Fruit fly (Drosophila melanogaster) whole organism, adult: ENCODE results near the gene Atg18b.

Source experiments
- CG11617 ChIP-seq: fragments of 200-800 bp; sonication (Bioruptor generic); optimal IDR thresholded peaks from 2 replicates; lab custom pipeline; 2017; ENCODE audit warnings: mild to moderate bottlenecking, missing biosample characterization, missing genetic modification reagents, missing genetic modification characterization
- CG12768 ChIP-seq: fragments of 200-800 bp; sonication (Bioruptor generic); optimal IDR thresholded peaks from 2 replicates; lab custom pipeline; 2017; ENCODE audit warnings: missing biosample characterization, missing genetic modification characterization, mild to moderate bottlenecking, moderate library complexity, missing genetic modification reagents
- CG14711 ChIP-seq: fragments of 200-800 bp; sonication (Bioruptor generic); optimal IDR thresholded peaks from 2 replicates; lab custom pipeline; 2018; ENCODE audit warnings: missing biosample characterization, mild to moderate bottlenecking, missing genetic modification characterization, moderate library complexity
- CG1620 ChIP-seq: fragments of 200-800 bp; sonication (Bioruptor generic); optimal IDR thresholded peaks from 2 replicates; lab custom pipeline; 2016; ENCODE audit warnings: missing biosample characterization, missing genetic modification characterization
- CG33017 ChIP-seq: fragments of 200-800 bp; sonication (Bioruptor generic); optimal IDR thresholded peaks from 2 replicates; lab custom pipeline; 2018; ENCODE audit warnings: missing biosample characterization, mild to moderate bottlenecking, missing genetic modification characterization, moderate library complexity
- CG5204 ChIP-seq: fragments of 200-800 bp; sonication (Bioruptor generic); optimal IDR thresholded peaks from 2 replicates; lab custom pipeline; 2016; ENCODE audit warnings: missing biosample characterization, missing genetic modification characterization
- CG7045 ChIP-seq: fragments of 200-800 bp; sonication (Bioruptor generic); optimal IDR thresholded peaks from 2 replicates; lab custom pipeline; 2017; ENCODE audit warnings: missing biosample characterization, mild to moderate bottlenecking, missing genetic modification characterization
- CG7101 ChIP-seq: fragments of 200-800 bp; sonication (Bioruptor generic); optimal IDR thresholded peaks from 2 replicates; lab custom pipeline; 2018; ENCODE audit warnings: missing biosample characterization, mild to moderate bottlenecking, missing genetic modification characterization, moderate library complexity
- Clk ChIP-seq: fragments of 200-800 bp; sonication (Bioruptor generic); optimal IDR thresholded peaks from 2 replicates; lab custom pipeline; 2017; ENCODE audit warnings: missing biosample characterization, missing genetic modification characterization
- Crg-1 ChIP-seq: fragments of 200-800 bp; sonication (Bioruptor generic); optimal IDR thresholded peaks from 2 replicates; lab custom pipeline; 2016; ENCODE audit warnings: missing biosample characterization, missing genetic modification characterization
- Hr96 ChIP-seq: fragments of 200-800 bp; sonication (Bioruptor generic); optimal IDR thresholded peaks from 2 replicates; lab custom pipeline; 2016; ENCODE audit warnings: missing biosample characterization, missing genetic modification characterization
- Mnt ChIP-seq: fragments of 200-800 bp; sonication (Bioruptor generic); optimal IDR thresholded peaks from 2 replicates; lab custom pipeline; 2016; ENCODE audit warnings: missing biosample characterization, mild to moderate bottlenecking, missing genetic modification characterization
- bab1 ChIP-seq: fragments of 200-800 bp; sonication (Bioruptor generic); optimal IDR thresholded peaks from 3 replicates; lab custom pipeline; 2019; ENCODE audit warnings: missing biosample characterization, mild to moderate bottlenecking, missing genetic modification characterization, moderate library complexity
- cic ChIP-seq: fragments of 200-800 bp; sonication (Bioruptor generic); optimal IDR thresholded peaks from 2 replicates; lab custom pipeline; 2017; ENCODE audit warnings: missing biosample characterization, mild to moderate bottlenecking, missing genetic modification characterization, moderate library complexity
- cnc ChIP-seq, 2 experiments: fragments of >200 bp; optimal IDR thresholded peaks; 2 replicates each; lab custom pipeline; 2017
- kay ChIP-seq: fragments of 200-800 bp; sonication (Bioruptor generic); peaks from one replicate; lab custom pipeline; 2016; ENCODE audit warnings: missing biosample characterization, missing genetic modification characterization, borderline replicate concordance
- ovo ChIP-seq: fragments of 200-800 bp; sonication (Bioruptor generic); optimal IDR thresholded peaks from 2 replicates; lab custom pipeline; 2016; ENCODE audit warnings: missing biosample characterization, missing genetic modification characterization
- pad ChIP-seq: fragments of 200-800 bp; sonication (Bioruptor generic); optimal IDR thresholded peaks from 3 replicates; lab custom pipeline; 2017; ENCODE audit warnings: missing biosample characterization, missing genetic modification characterization, mild to moderate bottlenecking, moderate library complexity, missing genetic modification reagents
- tj ChIP-seq: fragments of 200-800 bp; sonication (Bioruptor generic); optimal IDR thresholded peaks from 3 replicates; lab custom pipeline; 2017; ENCODE audit warnings: missing biosample characterization, mild to moderate bottlenecking, missing genetic modification characterization, moderate library complexity
- toe ChIP-seq: fragments of 200-800 bp; sonication (Bioruptor generic); optimal IDR thresholded peaks from 2 replicates; lab custom pipeline; 2016; ENCODE audit warnings: missing biosample characterization, missing genetic modification characterization

Gene Atg18b

DNA sequence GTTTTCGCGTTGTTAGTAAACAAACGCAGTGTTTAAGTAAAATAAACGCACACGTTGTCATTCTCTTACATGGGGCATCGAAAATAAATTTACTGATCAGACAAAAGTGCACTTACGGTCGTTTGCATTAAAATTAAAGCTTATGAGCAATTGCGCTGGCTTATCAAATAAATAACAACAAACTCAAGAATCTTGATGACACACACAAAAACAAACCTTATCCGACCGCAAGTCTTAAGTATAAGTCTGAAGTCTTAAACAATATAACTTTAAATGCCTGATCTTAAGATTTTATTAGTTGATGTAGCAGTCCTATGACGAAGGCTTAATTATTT, 1.5 kb downstream of the Atg18b start:
- TF ChIP-seq CG11617 (GFP tag; lab: Kevin White, UChicago) = no peak
- no peak for TF ChIP-seq pad
- TF ChIP-seq bab1 (GFP tag; lab: Kevin White, UChicago) = no peak
- TF ChIP-seq CG14711 (tag; lab: Kevin White, UChicago) = no peak
- no peak for TF ChIP-seq cnc (optimal IDR thresholded peaks at IDR 0.05; lab: Kevin White, UChicago)
- TF ChIP-seq Crg-1 = no peak
- TF ChIP-seq CG5204 (GFP tag; lab: Kevin White, UChicago) = no peak
- peak; percentile 95 for TF ChIP-seq tj (GFP tag; lab: Kevin White, UChicago)
- no peak for TF ChIP-seq CG33017
- TF ChIP-seq CG7101 (tag; lab: Kevin White, UChicago) = no peak
- TF ChIP-seq cic = peak; percentile 15
- TF ChIP-seq kay (GFP tag; lab: Kevin White, UChicago) = peak; percentile 22
- TF ChIP-seq ovo (GFP tag; lab: Kevin White, UChicago) = no peak
- no peak for TF ChIP-seq Hr96 (GFP tag; lab: Kevin White, UChicago)
- no peak for TF ChIP-seq toe (GFP tag; lab: Kevin White, UChicago)
- TF ChIP-seq Clk = no peak
- TF ChIP-seq Mnt (GFP tag; lab: Kevin White, UChicago) = peak; percentile 34
- no peak for TF ChIP-seq CG12768 (GFP tag; lab: Kevin White, UChicago)
- TF ChIP-seq CG7045 (GFP tag; lab: Kevin White, UChicago) = no peak
- no peak for TF ChIP-seq CG1620 (GFP tag; lab: Kevin White, UChicago)

DNA sequence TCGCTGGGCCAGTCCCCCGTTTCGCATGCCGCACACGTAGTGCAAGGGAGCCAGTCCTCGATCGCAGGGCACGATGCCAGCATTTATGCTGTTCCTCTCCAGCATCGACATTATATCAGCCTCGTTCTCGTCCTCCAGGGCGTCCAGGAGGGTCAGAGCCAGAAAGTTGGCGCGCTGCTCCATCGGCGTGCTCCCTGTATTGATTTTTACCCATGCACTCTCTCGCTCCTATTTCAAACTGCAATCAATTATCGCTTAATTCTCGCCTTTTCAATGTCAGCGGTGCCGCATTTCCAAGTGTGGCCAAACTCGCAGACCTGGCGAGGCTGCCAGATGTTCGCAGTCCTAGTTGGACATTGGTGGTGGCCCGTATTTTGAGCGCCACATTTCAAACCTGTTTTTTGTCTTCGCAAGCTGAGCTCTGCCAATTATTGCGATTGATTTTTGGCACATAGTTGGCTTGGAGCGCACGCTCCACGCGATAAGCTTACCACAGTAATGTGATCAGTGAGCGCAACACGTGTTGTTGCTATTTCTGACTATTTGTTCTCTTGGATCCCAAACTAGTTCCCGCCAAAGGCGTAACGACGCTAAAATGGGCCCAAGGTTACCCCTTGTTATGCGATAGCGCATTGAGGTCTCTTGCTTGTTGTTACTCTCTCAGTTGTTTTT, 2.0 kb downstream of the Atg18b start, which contains the start of gene CG8679:
Gene CG8679 (minus strand): TSS at position 305 of the 672 bp plus-strand sequence.
- TF ChIP-seq Crg-1 (no peak), CG12768 (GFP tag; lab: Kevin White, UChicago) (peak; percentile 6), Clk (no peak), cnc (optimal IDR thresholded peaks at IDR 0.05; lab: Kevin White, UChicago) (no peak), CG14711 (tag; lab: Kevin White, UChicago) (no peak), CG1620 (GFP tag; lab: Kevin White, UChicago) (no peak), cic (peak; percentile 69), CG5204 (GFP tag; lab: Kevin White, UChicago) (no peak), CG33017 (no peak), toe (GFP tag; lab: Kevin White, UChicago) (no peak), Mnt (GFP tag; lab: Kevin White, UChicago) (peak; percentile 69), bab1 (GFP tag; lab: Kevin White, UChicago) (peak; percentile 27), Hr96 (GFP tag; lab: Kevin White, UChicago) (no peak), ovo (GFP tag; lab: Kevin White, UChicago) (no peak), kay (GFP tag; lab: Kevin White, UChicago) (no peak), CG7045 (GFP tag; lab: Kevin White, UChicago) (no peak), CG11617 (GFP tag; lab: Kevin White, UChicago) (no peak), CG7101 (tag; lab: Kevin White, UChicago) (no peak)

DNA sequence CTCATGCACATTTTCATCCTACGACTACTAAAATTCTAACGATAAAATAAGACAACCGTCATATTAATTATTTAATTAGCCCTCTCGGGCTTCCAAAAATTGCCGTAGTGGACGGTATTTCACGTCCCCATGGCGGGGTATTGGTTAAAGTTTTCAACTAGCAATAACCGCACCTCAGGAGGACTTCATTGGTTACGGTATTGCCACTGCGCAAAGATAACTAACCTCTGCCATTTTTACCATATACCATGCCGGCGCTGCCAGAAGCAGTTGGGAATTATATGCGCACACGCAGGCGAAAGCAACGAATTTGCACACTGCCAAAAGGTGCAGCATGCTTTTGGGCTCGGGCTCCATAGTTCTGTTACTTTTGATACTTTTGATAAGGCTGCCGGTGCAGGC, 5.4 kb downstream of the Atg18b start:
- TF ChIP-seq ovo (GFP tag; lab: Kevin White, UChicago) (peak; percentile 9), CG12768 (GFP tag; lab: Kevin White, UChicago) (no peak), CG33017 (no peak), kay (GFP tag; lab: Kevin White, UChicago) (no peak), tj (GFP tag; lab: Kevin White, UChicago) (peak; percentile 66), Hr96 (GFP tag; lab: Kevin White, UChicago) (peak; percentile 69), CG14711 (tag; lab: Kevin White, UChicago) (peak; percentile 25), Clk (no peak), CG7045 (GFP tag; lab: Kevin White, UChicago) (no peak), CG5204 (GFP tag; lab: Kevin White, UChicago) (no peak), cnc (optimal IDR thresholded peaks at IDR 0.05; lab: Kevin White, UChicago) (no peak), Mnt (GFP tag; lab: Kevin White, UChicago) (peak; percentile 55), CG11617 (GFP tag; lab: Kevin White, UChicago) (no peak), CG1620 (GFP tag; lab: Kevin White, UChicago) (peak; percentile 57), bab1 (GFP tag; lab: Kevin White, UChicago) (peak; percentile 57), toe (GFP tag; lab: Kevin White, UChicago) (no peak), cic (peak; percentile 3), pad (peak; percentile 64), CG7101 (tag; lab: Kevin White, UChicago) (peak; percentile 30), Crg-1 (peak; percentile 37)

dm6 chr2L:21206193-21206592, 14.2 kb downstream of the Atg18b start, which contains the start of gene clumsy:
TSS of gene clumsy (plus strand) at chr2L:21206493.
- TF ChIP-seq cnc (optimal IDR thresholded peaks at IDR 0.05; lab: Kevin White, UChicago) (no peak), CG1620 (GFP tag; lab: Kevin White, UChicago) (no peak), CG11617 (GFP tag; lab: Kevin White, UChicago) (no peak), pad (peak; percentile 19)

DNA sequence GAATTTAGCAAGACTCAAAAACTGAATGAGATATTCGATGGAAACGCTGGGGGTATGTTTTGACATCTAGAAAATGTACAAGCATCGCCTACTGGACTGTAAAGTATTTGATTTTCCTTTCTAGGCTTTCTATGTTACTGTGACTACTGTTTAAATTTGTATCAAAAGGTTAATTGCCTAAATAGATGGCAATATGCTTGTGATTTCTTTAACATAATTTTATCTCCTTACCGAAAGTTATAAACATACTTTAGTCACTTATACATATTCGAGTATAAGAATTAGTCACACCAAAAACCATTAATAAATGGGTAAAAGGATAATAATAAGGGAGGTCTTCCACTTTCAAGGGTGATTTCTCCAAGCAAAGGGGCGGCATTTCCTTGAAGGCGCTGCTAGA, 17.7 kb downstream of the Atg18b start, which contains the start of gene CG31988:
Gene CG31988 (minus strand): TSS at position 101 of the 400 bp plus-strand sequence.
- TF ChIP-seq CG14711 (tag; lab: Kevin White, UChicago) = no peak
- TF ChIP-seq Crg-1 = no peak

dm6 chr2L:21200275-21200674, 20.1 kb downstream of the Atg18b start, which contains the start of gene CG31624:
TSS of gene CG31624 (minus strand) at chr2L:21200375.
- TF ChIP-seq CG12768 (GFP tag; lab: Kevin White, UChicago) = no peak
- TF ChIP-seq Hr96 (GFP tag; lab: Kevin White, UChicago) = no peak
- no peak for TF ChIP-seq CG1620 (GFP tag; lab: Kevin White, UChicago)
- no peak for TF ChIP-seq pad
- TF ChIP-seq ovo (GFP tag; lab: Kevin White, UChicago) = no peak
- no peak for TF ChIP-seq cic
- TF ChIP-seq bab1 (GFP tag; lab: Kevin White, UChicago) = no peak
- TF ChIP-seq tj (GFP tag; lab: Kevin White, UChicago) = no peak
- no peak for TF ChIP-seq CG5204 (GFP tag; lab: Kevin White, UChicago)
- TF ChIP-seq Mnt (GFP tag; lab: Kevin White, UChicago) = no peak
- TF ChIP-seq CG14711 (tag; lab: Kevin White, UChicago) = no peak
- TF ChIP-seq CG7045 (GFP tag; lab: Kevin White, UChicago) = no peak
